Fruit fly (Drosophila melanogaster): Measurements from ENCODE around the gene CG11983.

The CG11983 gene

dm6 chr3R:9038652-9039051 is 30.5 kb downstream of the CG11983 start, which contains the start of gene hyx (continued):
- TF ChIP-seq Opbp (GFP tag; IDR thresholded peaks at IDR 0.05; ENCODE audit: partially characterized antibody) (peak; percentile 80; the same call in 2 of the 3 replicates), CG17186 (GFP tag; optimal IDR thresholded peaks at IDR 0.05) (no peak), chif (GFP tag; optimal IDR thresholded peaks at IDR 0.05) (peak in 1 of 2 experiments; percentile 16), Adf1 (GFP tag; IDR thresholded peaks at IDR 0.05) (no peak), emc (GFP tag; optimal IDR thresholded peaks at IDR 0.05) (no peak), H15 (GFP tag; IDR thresholded peaks at IDR 0.05) (no peak), bowl (GFP tag; IDR thresholded peaks at IDR 0.05) (no peak), gem (tag; optimal IDR thresholded peaks at IDR 0.05) (peak; percentile 53), CG9797 (GFP tag; optimal IDR thresholded peaks at IDR 0.05) (no peak), Blimp-1 (GFP tag; optimal IDR thresholded peaks at IDR 0.05) (peak; percentile 3), trh (GFP tag; optimal IDR thresholded peaks at IDR 0.05) (no peak), CG18262 (tag; optimal IDR thresholded peaks at IDR 0.05) (peak; percentile 41), CG8924 (tag; optimal IDR thresholded peaks at IDR 0.05) (peak; percentile 56), Antp (GFP tag; optimal IDR thresholded peaks at IDR 0.05) (peak; percentile 57), hkb (optimal IDR thresholded peaks at IDR 0.05) (no peak), hkb (GFP tag; IDR thresholded peaks at IDR 0.05) (peak; percentile 45; the same call in 1 of the 2 replicates), peb (GFP tag; IDR thresholded peaks at IDR 0.05) (no peak), tna (GFP tag; IDR thresholded peaks at IDR 0.05; ENCODE audit: partially characterized antibody) (peak; percentile 56; the same call in 1 of the 2 replicates), Lhr (GFP tag; optimal IDR thresholded peaks at IDR 0.05) (no peak), dan (GFP tag; IDR thresholded peaks at IDR 0.05) (no peak), ewg (GFP tag; optimal IDR thresholded peaks at IDR 0.05) (no peak), CG6791 (GFP tag; IDR thresholded peaks at IDR 0.05; ENCODE audit: partially characterized antibody) (peak; percentile 79), CG6854 (GFP tag; optimal IDR thresholded peaks at IDR 0.05) (no peak), so (GFP tag; IDR thresholded peaks at IDR 0.05) (no peak), Dp (GFP tag; optimal IDR thresholded peaks at IDR 0.05) (no peak), CG12769 (tag; optimal IDR thresholded peaks at IDR 0.05) (peak; percentile 61), gsb-n (tag; optimal IDR thresholded peaks at IDR 0.05) (no peak), nom (GFP tag; optimal IDR thresholded peaks at IDR 0.05) (no peak), chinmo (GFP tag; IDR thresholded peaks at IDR 0.05; ENCODE audit: partially characterized antibody) (peak; percentile 78; the same call in 3 of the 4 replicates), Hr3 (GFP tag; optimal IDR thresholded peaks at IDR 0.05) (no peak), ftz-f1 (GFP tag; optimal IDR thresholded peaks at IDR 0.05) (peak; percentile 95), CG7372 (GFP tag; IDR thresholded peaks at IDR 0.05) (no peak), CTCF (GFP tag; optimal IDR thresholded peaks at IDR 0.05) (no peak), BtbVII (GFP tag; optimal IDR thresholded peaks at IDR 0.05) (no peak), grau (tag; optimal IDR thresholded peaks at IDR 0.05) (peak; percentile 53), stc (GFP tag; IDR thresholded peaks at IDR 0.05) (no peak), sc (optimal IDR thresholded peaks at IDR 0.05) (no peak), sc (GFP tag; optimal IDR thresholded peaks at IDR 0.05) (no peak), CG2199 (GFP tag; IDR thresholded peaks at IDR 0.05) (0 out of 3 replicates have a peak, but pooled peaks have one; percentile 24), CG18619 (GFP tag; optimal IDR thresholded peaks at IDR 0.05) (peak; percentile 22), Scr (GFP tag; IDR thresholded peaks at IDR 0.05; ENCODE audit: partially characterized antibody) (peak; percentile 87), ac (GFP tag; optimal IDR thresholded peaks at IDR 0.05) (no peak), NFAT (GFP tag; IDR thresholded peaks at IDR 0.05) (peak; percentile 58; the same call in 1 of the 2 replicates), vnd (GFP tag; IDR thresholded peaks at IDR 0.05; ENCODE audit: partially characterized antibody) (peak; percentile 66), Nf-YA (GFP tag; IDR thresholded peaks at IDR 0.05) (no peak), abd-A (tag; optimal IDR thresholded peaks at IDR 0.05) (no peak), fd64A (GFP tag; optimal IDR thresholded peaks at IDR 0.05) (no peak), CG16815 (GFP tag; optimal IDR thresholded peaks at IDR 0.05) (no peak), CG3065 (GFP tag; optimal IDR thresholded peaks at IDR 0.05) (no peak), pan (optimal IDR thresholded peaks at IDR 0.05) (no peak), pan (GFP tag; optimal IDR thresholded peaks at IDR 0.05 in 1 of 2, IDR thresholded peaks at IDR 0.05 in 1 of 2) (no peak), CG7963 (GFP tag; IDR thresholded peaks at IDR 0.05; ENCODE audit: partially characterized antibody) (peak; percentile 38; the same call in 1 of the 3 replicates)

Measured in whole organism, embryonic.